Fruit fly (Drosophila melanogaster) whole organism, embryonic: ENCODE data around the gene CG7264.
A peak's percentile ranks its signal among the peaks of the same experiment; 100 is the strongest.

Source experiments
- ATbp ChIP-seq: fragments of 200-800 bp; sonication (Bioruptor generic); optimal IDR thresholded peaks from 2 replicates; lab custom pipeline; 2017; ENCODE audit warnings: missing biosample characterization, mild to moderate bottlenecking, missing genetic modification characterization, missing genetic modification reagents
- Ada2b ChIP-seq: fragments of 200-800 bp; sonication (Bioruptor generic); IDR thresholded peaks from 2 replicates; pipeline ENCODE4 v1.3.6; 2022; ENCODE audit warnings: missing biosample characterization, missing genetic modification characterization
- Bteb2 ChIP-seq: fragments of 200-800 bp; sonication (Bioruptor generic); optimal IDR thresholded peaks from 2 replicates; lab custom pipeline; 2016; ENCODE audit warnings: missing biosample characterization, missing genetic modification characterization
- CG10274 ChIP-seq: fragments of 200-800 bp; sonication (Bioruptor generic); optimal IDR thresholded peaks from 3 replicates; lab custom pipeline; 2017; ENCODE audit warnings: missing biosample characterization, mild to moderate bottlenecking, missing genetic modification characterization
- CG10543 ChIP-seq: fragments of 200-800 bp; sonication (Bioruptor generic); optimal IDR thresholded peaks from 3 replicates; lab custom pipeline; 2017; ENCODE audit warnings: missing biosample characterization, mild to moderate bottlenecking, missing genetic modification characterization, moderate library complexity
- CG11695 ChIP-seq: fragments of 200-800 bp; sonication (Bioruptor generic); IDR thresholded peaks from 3 replicates; pipeline ENCODE4 v1.3.6; 2022; ENCODE audit warnings: missing biosample characterization, missing genetic modification characterization
- CG12155 ChIP-seq: fragments of 200-800 bp; sonication (Bioruptor generic); optimal IDR thresholded peaks from 3 replicates; lab custom pipeline; 2016; ENCODE audit warnings: missing biosample characterization, missing genetic modification characterization
- CG12219 ChIP-seq: fragments of 200-800 bp; sonication (Bioruptor generic); optimal IDR thresholded peaks from 3 replicates; lab custom pipeline; 2018; ENCODE audit warnings: missing biosample characterization, mild to moderate bottlenecking, missing genetic modification characterization
- CG14050 ChIP-seq: fragments of 200-800 bp; sonication (Bioruptor generic); IDR thresholded peaks from 3 replicates; pipeline ENCODE4 v1.3.6; 2022; ENCODE audit warnings: missing biosample characterization, missing genetic modification characterization
- CG17829 ChIP-seq: fragments of 200-800 bp; optimal IDR thresholded peaks from 2 replicates; lab custom pipeline; 2019; ENCODE audit warnings: missing biosample characterization, mild to moderate bottlenecking, missing genetic modification characterization, moderate library complexity
- CG18011 ChIP-seq: fragments of 200-800 bp; sonication (Bioruptor generic); optimal IDR thresholded peaks from 2 replicates; lab custom pipeline; 2017; ENCODE audit warnings: missing biosample characterization, missing genetic modification characterization, mild to moderate bottlenecking, moderate library complexity, missing genotype
- CG1832 ChIP-seq: fragments of 200-800 bp; sonication (Bioruptor generic); optimal IDR thresholded peaks from 2 replicates; lab custom pipeline; 2017; ENCODE audit warnings: missing biosample characterization, mild to moderate bottlenecking, missing genetic modification characterization, inconsistent platforms
- CG18476 ChIP-seq: fragments of 200-800 bp; sonication (Bioruptor generic); optimal IDR thresholded peaks from 2 replicates; lab custom pipeline; 2016; ENCODE audit warnings: missing biosample characterization, mild to moderate bottlenecking, missing genetic modification characterization
- CG30020 ChIP-seq: fragments of 200-800 bp; optimal IDR thresholded peaks from 2 replicates; lab custom pipeline; 2019; ENCODE audit warnings: missing biosample characterization, mild to moderate bottlenecking, missing genetic modification characterization, moderate library complexity
- CG30403 ChIP-seq: fragments of 200-800 bp; sonication (Bioruptor generic); optimal IDR thresholded peaks from 3 replicates; lab custom pipeline; 2016; ENCODE audit warnings: missing biosample characterization, missing genetic modification characterization
- CG3065 ChIP-seq: fragments of 200-800 bp; sonication (Bioruptor generic); optimal IDR thresholded peaks from 2 replicates; lab custom pipeline; 2016; ENCODE audit warnings: missing biosample characterization, missing genetic modification characterization
- CG31224 ChIP-seq: fragments of 200-800 bp; sonication (Bioruptor generic); IDR thresholded peaks from 2 replicates; pipeline ENCODE4 v1.3.6; 2022; ENCODE audit warnings: missing biosample characterization, missing genetic modification characterization
- CG31365 ChIP-seq: fragments of 200-800 bp; sonication (Bioruptor generic); optimal IDR thresholded peaks from 2 replicates; lab custom pipeline; 2018; ENCODE audit warnings: missing biosample characterization, mild to moderate bottlenecking, missing genetic modification characterization
- CG6854 ChIP-seq: fragments of 200-800 bp; sonication (Bioruptor generic); optimal IDR thresholded peaks from 3 replicates; lab custom pipeline; 2017; ENCODE audit warnings: missing biosample characterization, mild to moderate bottlenecking, missing genetic modification characterization
- Fer1 ChIP-seq: fragments of 200-800 bp; sonication (Bioruptor generic); optimal IDR thresholded peaks from 2 replicates; lab custom pipeline; 2017; ENCODE audit warnings: missing biosample characterization, mild to moderate bottlenecking, missing genetic modification characterization
- Fer2 ChIP-seq: fragments of 200-800 bp; sonication (Bioruptor generic); optimal IDR thresholded peaks from 2 replicates; lab custom pipeline; 2018; ENCODE audit warnings: missing biosample characterization, mild to moderate bottlenecking, missing genetic modification characterization, moderate library complexity
- HLH54F ChIP-seq: fragments of 200-800 bp; sonication (Bioruptor generic); optimal IDR thresholded peaks from 3 replicates; lab custom pipeline; 2016; ENCODE audit warnings: missing biosample characterization, missing genetic modification characterization
- Hey ChIP-seq: fragments of 200-800 bp; sonication (Bioruptor generic); optimal IDR thresholded peaks from 3 replicates; lab custom pipeline; 2018; ENCODE audit warnings: missing biosample characterization, mild to moderate bottlenecking, missing genetic modification characterization
- NC2β ChIP-seq: fragments of 200-800 bp; sonication (Bioruptor generic); optimal IDR thresholded peaks from 2 replicates; lab custom pipeline; 2016; ENCODE audit warnings: missing biosample characterization, missing genetic modification characterization
- Nf-YA ChIP-seq: fragments of 200-800 bp; sonication (Bioruptor generic); IDR thresholded peaks from 2 replicates; pipeline ENCODE4 v1.3.6; 2022; ENCODE audit warnings: missing biosample characterization, missing genetic modification characterization
- Nf-YC ChIP-seq: fragments of 200-800 bp; optimal IDR thresholded peaks from 3 replicates; lab custom pipeline; 2019; ENCODE audit warnings: missing biosample characterization, mild to moderate bottlenecking, missing genetic modification characterization, moderate library complexity
- Ravus ChIP-seq: fragments of 200-800 bp; sonication (Bioruptor generic); IDR thresholded peaks from 2 replicates; pipeline ENCODE4 v1.3.6; 2022; ENCODE audit warnings: missing biosample characterization, missing genetic modification characterization
- Rx ChIP-seq: fragments of 200-800 bp; sonication (Bioruptor generic); IDR thresholded peaks from 2 replicates; pipeline ENCODE4 v1.3.6; 2022; ENCODE audit warnings: missing biosample characterization, missing genetic modification characterization
- Sox102F ChIP-seq: fragments of 200-800 bp; sonication (Bioruptor generic); optimal IDR thresholded peaks from 2 replicates; lab custom pipeline; 2018; ENCODE audit warnings: missing biosample characterization, mild to moderate bottlenecking, missing genetic modification characterization, moderate library complexity
- az2 ChIP-seq: fragments of 200-800 bp; sonication (Bioruptor generic); optimal IDR thresholded peaks from 3 replicates; lab custom pipeline; 2016; ENCODE audit warnings: missing biosample characterization, missing genetic modification characterization
- bsh ChIP-seq, 2 experiments: fragments of 200-800 bp; sonication (Bioruptor generic); optimal IDR thresholded peaks; 2 replicates each; lab custom pipeline; 2017 to 2018; ENCODE audit warnings: mild to moderate bottlenecking in 2 of 2, missing biosample characterization in 2 of 2, missing genetic modification characterization in 2 of 2, moderate library complexity in 1 of 2
- croc ChIP-seq: fragments of 200-800 bp; sonication (Bioruptor generic); conservative IDR thresholded peaks from 3 replicates; pipeline ENCODE4 v1.3.6; 2022; ENCODE audit warnings: missing biosample characterization, missing genetic modification characterization
- dati ChIP-seq: fragments of 200-800 bp; sonication (Bioruptor generic); IDR thresholded peaks from 2 replicates; pipeline ENCODE4 v1.3.6; 2022; ENCODE audit warnings: missing biosample characterization, missing genetic modification characterization
- eyg ChIP-seq: fragments of 200-800 bp; sonication (Bioruptor generic); optimal IDR thresholded peaks from 3 replicates; lab custom pipeline; 2016; ENCODE audit warnings: missing biosample characterization, missing genetic modification characterization
- fd64A ChIP-seq: fragments of 200-800 bp; sonication (Bioruptor generic); optimal IDR thresholded peaks from 3 replicates; lab custom pipeline; 2018; ENCODE audit warnings: missing biosample characterization, mild to moderate bottlenecking, missing genetic modification characterization
- gro ChIP-seq: fragments of 200-800 bp; sonication (Bioruptor generic); optimal IDR thresholded peaks from 2 replicates; lab custom pipeline; 2016; ENCODE audit warnings: missing biosample characterization, missing genetic modification characterization
- gsb ChIP-seq: fragments of 200-800 bp; sonication (Bioruptor generic); IDR thresholded peaks from 2 replicates; pipeline ENCODE4 v1.3.6; 2022; ENCODE audit warnings: missing biosample characterization, missing genetic modification characterization
- inv ChIP-seq: fragments of 200-800 bp; sonication (Bioruptor generic); IDR thresholded peaks from 2 replicates; pipeline ENCODE4 v1.3.6; 2022; ENCODE audit warnings: missing biosample characterization, missing genetic modification characterization; ENCODE audit not compliant: partially characterized antibody
- lab ChIP-seq: fragments of 200-800 bp; sonication (Bioruptor generic); optimal IDR thresholded peaks from 3 replicates; lab custom pipeline; 2017; ENCODE audit warnings: missing biosample characterization, missing genetic modification characterization, mild to moderate bottlenecking, moderate library complexity, missing genetic modification reagents
- oc ChIP-seq: fragments of 200-800 bp; sonication (Bioruptor generic); optimal IDR thresholded peaks from 2 replicates; lab custom pipeline; 2018; ENCODE audit warnings: missing biosample characterization, mild to moderate bottlenecking, missing genetic modification characterization, moderate library complexity
- pnt ChIP-seq: fragments of 200-800 bp; sonication (Bioruptor generic); optimal IDR thresholded peaks from 3 replicates; lab custom pipeline; 2016; ENCODE audit warnings: missing biosample characterization, missing genetic modification characterization
- run ChIP-seq: fragments of 200-800 bp; sonication (Bioruptor generic); optimal IDR thresholded peaks from 3 replicates; lab custom pipeline; 2018; ENCODE audit warnings: missing biosample characterization, mild to moderate bottlenecking, missing genetic modification characterization
- sc ChIP-seq, 3 experiments: fragments of >200 bp in 2 of 3; fragments of 200-800 bp in 1 of 3; sonication (Bioruptor generic) in 1 of 3; optimal IDR thresholded peaks; 2 replicates in 2 of 3; 3 replicates in 1 of 3; lab custom pipeline; 2017; ENCODE audit warnings: mild to moderate bottlenecking in 1 of 3, missing biosample characterization in 1 of 3, missing genetic modification characterization in 1 of 3, missing genetic modification reagents in 1 of 3
- sim ChIP-seq: fragments of 200-800 bp; sonication (Bioruptor generic); IDR thresholded peaks from 2 replicates; pipeline ENCODE4 v1.3.6; 2022; ENCODE audit warnings: missing biosample characterization, missing genetic modification characterization
- ssp ChIP-seq: fragments of 200-800 bp; sonication (Bioruptor generic); IDR thresholded peaks from 2 replicates; pipeline ENCODE4 v1.3.6; 2022; ENCODE audit warnings: missing biosample characterization, missing genetic modification characterization
- stc ChIP-seq: fragments of 200-800 bp; sonication (Bioruptor generic); IDR thresholded peaks from 2 replicates; pipeline ENCODE4 v1.3.6; 2022; ENCODE audit warnings: missing biosample characterization, missing genetic modification characterization
- stwl ChIP-seq: fragments of 200-800 bp; sonication (Bioruptor generic); optimal IDR thresholded peaks from 3 replicates; lab custom pipeline; 2018; ENCODE audit warnings: missing biosample characterization, mild to moderate bottlenecking, missing genetic modification characterization, moderate library complexity
- tx ChIP-seq: fragments of 200-800 bp; sonication (Bioruptor generic); optimal IDR thresholded peaks from 2 replicates; lab custom pipeline; 2016; ENCODE audit warnings: missing biosample characterization, missing genetic modification characterization

The CG7264 gene

dm6 chr3L:11822446-11823334, 6.1 kb upstream of the CG7264 start, which contains the start of gene RpL10Ab (continued):
- peak; percentile 83 for TF ChIP-seq CG30403 (GFP tag; lab: Kevin White, UChicago)
- no peak for TF ChIP-seq CG3065
- TF ChIP-seq CG6854 (GFP tag; lab: Kevin White, UChicago) = no peak
- TF ChIP-seq ATbp (GFP tag; lab: Kevin White, UChicago) = no peak
- TF ChIP-seq CG31365 = peak; percentile 45
- no peak for TF ChIP-seq pnt (GFP tag; lab: Kevin White, UChicago)
- TF ChIP-seq Nf-YC = peak; percentile 38
- peak; percentile 47 for TF ChIP-seq Bteb2 (GFP tag; lab: Kevin White, UChicago)
- TF ChIP-seq sim = no peak
- TF ChIP-seq oc (tag; lab: Kevin White, UChicago) = no peak
- no peak for TF ChIP-seq CG1832 (GFP tag; lab: Kevin White, UChicago)
- TF ChIP-seq eyg (GFP tag; lab: Kevin White, UChicago) = no peak
- peak; percentile 26 for TF ChIP-seq Hey
- 0 out of 2 replicates have a peak, but pooled peaks have one; percentile 51 for TF ChIP-seq Nf-YA (GFP tag; lab: Robert Waterston, UW)
- no peak for TF ChIP-seq CG14050
- TF ChIP-seq gsb (GFP tag; lab: Robert Waterston, UW) = no peak
- peak; percentile 33 for TF ChIP-seq CG18011 (GFP tag; lab: Kevin White, UChicago)
- peak; percentile 7 for TF ChIP-seq Fer2 (tag; lab: Kevin White, UChicago)
- TF ChIP-seq CG10274 = peak; percentile 32
- TF ChIP-seq ssp (GFP tag; lab: Robert Waterston, UW) = peak; percentile 73
- peak; percentile 38 for TF ChIP-seq fd64A (GFP tag; lab: Kevin White, UChicago)
- TF ChIP-seq bsh (GFP tag; optimal IDR thresholded peaks at IDR 0.05; lab: Kevin White, UChicago) = peak; percentile 19 to 24
- TF ChIP-seq CG17829 = peak; percentile 63
- TF ChIP-seq NC2β (GFP tag; lab: Kevin White, UChicago) = peak; percentile 57
- TF ChIP-seq CG18476 = peak; percentile 15
- TF ChIP-seq CG10543 (GFP tag; lab: Kevin White, UChicago) = peak; percentile 54
- TF ChIP-seq CG31224 = peak; percentile 18; the same call in 1 of the 2 replicates
- TF ChIP-seq Rx = peak; percentile 59
- TF ChIP-seq CG12155 (GFP tag; lab: Kevin White, UChicago) = peak; percentile 17
- TF ChIP-seq CG12219 = peak; percentile 33
- peak; percentile 38; the same call in 1 of the 2 replicates for TF ChIP-seq Ada2b (GFP tag; lab: Robert Waterston, UW)
- no peak for TF ChIP-seq Sox102F (GFP tag; lab: Kevin White, UChicago)
- TF ChIP-seq CG11695 = no peak; the same call in 2 of the 3 replicates
- TF ChIP-seq az2 (GFP tag; lab: Kevin White, UChicago) = peak; percentile 48
- TF ChIP-seq Ravus (GFP tag; lab: Robert Waterston, UW) = no peak
- peak; percentile 5 for TF ChIP-seq stwl
- TF ChIP-seq sc (optimal IDR thresholded peaks at IDR 0.05; lab: Kevin White, UChicago) = no peak
- no peak for TF ChIP-seq sc (GFP tag; optimal IDR thresholded peaks at IDR 0.05; lab: Kevin White, UChicago)
- TF ChIP-seq lab (GFP tag; lab: Kevin White, UChicago) = peak; percentile 82
- TF ChIP-seq inv (GFP tag; lab: Robert Waterston, UW) = peak; percentile 82
- peak; percentile 67 for TF ChIP-seq CG30020 (tag; lab: Kevin White, UChicago)
- TF ChIP-seq gro (GFP tag; lab: Kevin White, UChicago) = peak; percentile 26
- peak; percentile 53; the same call in 2 of the 3 replicates for TF ChIP-seq croc (GFP tag; lab: Robert Waterston, UW)
- peak; percentile 32 for TF ChIP-seq HLH54F
- TF ChIP-seq dati (GFP tag; lab: Robert Waterston, UW) = no peak; the same call in 1 of the 2 replicates
- TF ChIP-seq stc (GFP tag; lab: Robert Waterston, UW) = no peak; the same call in 1 of the 2 replicates
- no peak for TF ChIP-seq tx (GFP tag; lab: Kevin White, UChicago)
- TF ChIP-seq Fer1 (GFP tag; lab: Kevin White, UChicago) = peak; percentile 3
- no peak for TF ChIP-seq run (tag; lab: Kevin White, UChicago)
